Worm (Caenorhabditis elegans) whole organism, midembryonic: ENCODE results near the gene Y49F6C.8.

Experiments
- T22C8.4 ChIP-seq: fragments of 200-800 bp; sonication (Bioruptor generic); IDR thresholded peaks from 2 replicates; pipeline ENCODE4 v1.3.6; 2022; ENCODE audit warnings: missing genetic modification characterization, missing compliant biosample characterization
- cog-1 ChIP-seq: sonication (generic microtip); optimal IDR thresholded peaks from 2 replicates; lab custom pipeline; 2016; ENCODE audit warnings: missing genetic modification characterization, missing compliant biosample characterization
- klf-2 ChIP-seq: fragments of 200-800 bp; sonication (Bioruptor generic); conservative IDR thresholded peaks from 2 replicates; pipeline ENCODE4 v1.3.6; 2022; ENCODE audit warnings: missing genetic modification reagents, missing genetic modification characterization, missing compliant biosample characterization
- ztf-29 ChIP-seq: fragments of 200-800 bp; sonication (Bioruptor generic); IDR thresholded peaks from 2 replicates; pipeline ENCODE4 v1.3.6; 2022; ENCODE audit warnings: missing genetic modification reagents, missing genetic modification characterization, missing compliant biosample characterization

ce11 chrII:3374779-3375178, 4.9 kb upstream of the Y49F6C.8 start, which contains the start of gene bath-10:
- TF ChIP-seq T22C8.4 (no peak), ztf-29 (GFP tag; lab: Robert Waterston, UW) (no peak), cog-1 (tag; lab: Kevin White, UChicago) (no peak), klf-2 (no peak)
